Worm (Caenorhabditis elegans): ENCODE measurements around the gene spe-51.

DNA sequence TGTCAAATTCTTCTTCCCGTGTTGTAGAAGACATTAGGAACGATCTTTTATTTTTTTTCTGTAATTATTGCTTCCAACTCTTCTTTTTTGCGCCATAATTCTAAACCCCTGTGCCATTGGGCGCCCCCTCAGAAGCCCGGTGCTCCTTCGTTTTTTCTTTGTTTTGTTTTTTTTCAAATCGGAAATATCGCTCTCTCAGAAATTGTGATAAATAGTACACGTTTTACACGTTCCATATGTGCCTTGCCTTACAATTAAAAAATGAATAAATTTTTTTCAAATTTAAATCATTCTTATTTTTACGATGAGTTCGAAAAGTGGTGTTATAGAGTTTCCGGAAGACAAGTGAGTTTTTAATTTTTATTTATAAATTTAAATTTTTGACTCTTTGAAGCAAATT lies 43.1 kb upstream of the spe-51 start, which contains the start of gene F29B9.7:
- TF ChIP-seq unc-62 (GFP tag; optimal IDR thresholded peaks at IDR 0.05 in 1 of 2), result peak in 1 of 2 experiments; percentile 11
- no peak for TF ChIP-seq unc-62 (tag; optimal IDR thresholded peaks at IDR 0.05)
- TF ChIP-seq pqm-1 (tag; optimal IDR thresholded peaks at IDR 0.05), result no peak
- no peak for TF ChIP-seq aly-2 (tag; optimal IDR thresholded peaks at IDR 0.05)
- TF ChIP-seq nhr-11 (tag; optimal IDR thresholded peaks at IDR 0.05), result no peak
- TF ChIP-seq lin-39 (tag; optimal IDR thresholded peaks at IDR 0.05), result no peak
- TF ChIP-seq ztf-11 (tag; optimal IDR thresholded peaks at IDR 0.05), result no peak
- TF ChIP-seq pha-4 (GFP tag; IDR thresholded peaks at IDR 0.05), result no peak
- TF ChIP-seq pha-4 (tag; optimal IDR thresholded peaks at IDR 0.05), result no peak
- TF ChIP-seq fkh-10 (GFP tag; optimal IDR thresholded peaks at IDR 0.05), result no peak
